Fruit fly (Drosophila melanogaster): Measurements from ENCODE around the gene CG31183.

DNA sequence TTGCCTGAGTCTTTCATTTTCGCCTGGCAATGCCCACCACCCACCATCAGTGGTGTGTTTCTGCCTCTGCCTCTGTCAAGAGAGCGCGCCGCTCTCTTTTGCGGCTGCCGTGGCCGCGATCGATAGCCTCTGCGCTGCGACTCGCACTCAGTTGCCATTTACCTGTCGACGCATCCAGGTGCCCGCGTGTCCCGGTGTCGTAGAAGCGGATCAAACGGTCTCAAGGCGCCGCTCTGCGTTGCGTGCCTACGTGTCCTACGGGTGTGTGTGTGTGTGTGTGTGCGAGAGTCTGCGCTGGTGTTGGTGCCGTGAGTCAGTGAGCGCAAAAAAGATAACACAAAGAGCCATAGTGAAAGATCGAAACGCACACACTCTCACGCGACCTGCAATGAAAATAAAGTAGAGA lies 45.0 kb upstream of the CG31183 start, which contains the start of gene Fbxl7:
- TF ChIP-seq Blimp-1 (GFP tag; optimal IDR thresholded peaks at IDR 0.05) = no peak
- no peak for TF ChIP-seq CG10669 (GFP tag; optimal IDR thresholded peaks at IDR 0.05)
- no peak for TF ChIP-seq CG34406 (GFP tag; optimal IDR thresholded peaks at IDR 0.05)
- no peak for TF ChIP-seq acj6 (GFP tag; optimal IDR thresholded peaks at IDR 0.05)
- TF ChIP-seq CG11294 (GFP tag; IDR thresholded peaks at IDR 0.05) = no peak
- TF ChIP-seq Ets21C (GFP tag; optimal IDR thresholded peaks at IDR 0.05) = no peak
- peak; percentile 71 for TF ChIP-seq CG6163 (GFP tag; IDR thresholded peaks at IDR 0.05)
- no peak for TF ChIP-seq CG32006 (GFP tag; optimal IDR thresholded peaks at IDR 0.05)
- no peak for TF ChIP-seq Eip93F (GFP tag; optimal IDR thresholded peaks at IDR 0.05)
- no peak for TF ChIP-seq Sox15 (GFP tag; optimal IDR thresholded peaks at IDR 0.05)
- no peak for TF ChIP-seq CG3919 (GFP tag; optimal IDR thresholded peaks at IDR 0.05)
- TF ChIP-seq CG8119 (GFP tag; IDR thresholded peaks at IDR 0.05) = no peak
- TF ChIP-seq cyc (GFP tag; optimal IDR thresholded peaks at IDR 0.05) = no peak

Data from whole organism, prepupa.